Fruit fly (Drosophila melanogaster) whole organism, wandering third instar larva: ENCODE results near the gene CG33093.

Source experiments
- CG32264 ChIP-seq: fragments of 200-800 bp; sonication (Bioruptor generic); optimal IDR thresholded peaks from 2 replicates; lab custom pipeline; 2016; ENCODE audit warnings: missing biosample characterization, missing genetic modification characterization
- CG9705 ChIP-seq: fragments of 200-800 bp; sonication (Bioruptor generic); optimal IDR thresholded peaks from 2 replicates; lab custom pipeline; 2018; ENCODE audit warnings: missing biosample characterization, mild to moderate bottlenecking, missing genetic modification characterization
- GATAd ChIP-seq: sonication (Bioruptor generic); optimal IDR thresholded peaks from 2 replicates; lab custom pipeline; 2016; ENCODE audit warnings: missing biosample characterization, missing genetic modification characterization
- HLH106 ChIP-seq: fragments of 200-800 bp; optimal IDR thresholded peaks from 3 replicates; lab custom pipeline; 2019; ENCODE audit warnings: missing biosample characterization, mild to moderate bottlenecking, missing genetic modification characterization, moderate library complexity
- Hnf4 ChIP-seq: fragments of 200-800 bp; sonication (Bioruptor generic); optimal IDR thresholded peaks from 2 replicates; lab custom pipeline; 2016; ENCODE audit warnings: missing biosample characterization, mild to moderate bottlenecking, missing genetic modification characterization
- Hr78 ChIP-seq: fragments of >200 bp; optimal IDR thresholded peaks from 2 replicates; lab custom pipeline; 2017; ENCODE audit warnings: missing biosample characterization, missing genetic modification characterization
- Hr83 ChIP-seq: fragments of 200-300 bp; sonication (Bioruptor generic); optimal IDR thresholded peaks from 2 replicates; lab custom pipeline; 2016; ENCODE audit warnings: missing biosample characterization, mild to moderate bottlenecking, missing genetic modification characterization, moderate library complexity; ENCODE audit not compliant: poor library complexity, severe bottlenecking
- Jra ChIP-seq: sonication (Bioruptor generic); optimal IDR thresholded peaks from 2 replicates; lab custom pipeline; 2016; ENCODE audit warnings: missing biosample characterization, missing genetic modification characterization
- Mio ChIP-seq: sonication (Bioruptor generic); optimal IDR thresholded peaks from 2 replicates; lab custom pipeline; 2016; ENCODE audit warnings: missing biosample characterization, missing genetic modification characterization
- Myc ChIP-seq: fragments of >200 bp; optimal IDR thresholded peaks from 2 replicates; lab custom pipeline; 2017
- OdsH ChIP-seq: fragments of 200-800 bp; sonication (Bioruptor generic); optimal IDR thresholded peaks from 2 replicates; lab custom pipeline; 2016; ENCODE audit warnings: missing biosample characterization, mild to moderate bottlenecking, missing genetic modification characterization
- Rel ChIP-seq, 2 experiments: fragments of 200-800 bp; sonication (Bioruptor generic) in 1 of 2; optimal IDR thresholded peaks; 2 replicates in 1 of 2; 3 replicates in 1 of 2; lab custom pipeline; 2016 to 2019; ENCODE audit warnings: mild to moderate bottlenecking in 2 of 2, missing biosample characterization in 2 of 2, missing genetic modification characterization in 2 of 2, moderate library complexity in 1 of 2
- Sp1 ChIP-seq: fragments of 200-800 bp; sonication (Bioruptor generic); optimal IDR thresholded peaks from 3 replicates; lab custom pipeline; 2019; ENCODE audit warnings: missing biosample characterization, mild to moderate bottlenecking, missing genetic modification characterization, moderate library complexity
- brk ChIP-seq: fragments of 200-800 bp; sonication (Bioruptor generic); optimal IDR thresholded peaks from 2 replicates; lab custom pipeline; 2016; ENCODE audit warnings: missing biosample characterization, mild to moderate bottlenecking, missing genetic modification characterization
- dl ChIP-seq, 2 experiments: fragments of 175-275, 200-275 bp in 1 of 2; fragments of 200-275 bp in 1 of 2; sonication (Bioruptor generic); optimal IDR thresholded peaks; lab custom pipeline; 2018; ENCODE audit warnings: mild to moderate bottlenecking in 2 of 2, missing biosample characterization in 2 of 2, missing genetic modification characterization in 2 of 2, moderate library complexity in 2 of 2; ENCODE audit not compliant: partially characterized antibody in 2 of 2, insufficient read depth in 1 of 2
- dsf ChIP-seq: sonication (Bioruptor generic); optimal IDR thresholded peaks from 2 replicates; lab custom pipeline; 2016; ENCODE audit warnings: missing biosample characterization, missing genetic modification characterization, borderline replicate concordance
- ey ChIP-seq: fragments of 200-800 bp; sonication (Bioruptor generic); optimal IDR thresholded peaks from 2 replicates; lab custom pipeline; 2016; ENCODE audit warnings: missing biosample characterization, missing genetic modification characterization
- foxo ChIP-seq, 2 experiments: fragments of 200-800 bp; sonication (Bioruptor generic); optimal IDR thresholded peaks; 2 replicates in 1 of 2; 3 replicates in 1 of 2; lab custom pipeline; 2016 to 2017; ENCODE audit warnings: missing biosample characterization in 2 of 2, missing genetic modification characterization in 2 of 2
- fru ChIP-seq: fragments of 200-800 bp; sonication (Bioruptor generic); optimal IDR thresholded peaks from 3 replicates; lab custom pipeline; 2016; ENCODE audit warnings: missing biosample characterization, mild to moderate bottlenecking, missing genetic modification characterization
- h ChIP-seq: fragments of 200-800 bp; sonication (Bioruptor generic); optimal IDR thresholded peaks from 3 replicates; lab custom pipeline; 2016; ENCODE audit warnings: missing biosample characterization, mild to moderate bottlenecking, missing genetic modification characterization
- lola ChIP-seq: fragments of >200 bp; optimal IDR thresholded peaks from 2 replicates; lab custom pipeline; 2017; ENCODE audit warnings: missing biosample characterization, missing genetic modification characterization
- pan ChIP-seq: fragments of >200 bp; optimal IDR thresholded peaks from 2 replicates; lab custom pipeline; 2017
- rgr ChIP-seq: fragments of 200-800 bp; sonication (Bioruptor generic); optimal IDR thresholded peaks from 3 replicates; lab custom pipeline; 2016; ENCODE audit warnings: missing biosample characterization, mild to moderate bottlenecking, missing genetic modification characterization
- sage ChIP-seq: fragments of 200-800 bp; sonication (Bioruptor generic); optimal IDR thresholded peaks from 2 replicates; lab custom pipeline; 2016; ENCODE audit warnings: missing biosample characterization, mild to moderate bottlenecking, missing genetic modification characterization
- sv ChIP-seq: fragments of 200-800 bp; sonication (Bioruptor generic); optimal IDR thresholded peaks from 3 replicates; lab custom pipeline; 2016; ENCODE audit warnings: missing biosample characterization, missing genetic modification characterization
- usp ChIP-seq: fragments of >200 bp; optimal IDR thresholded peaks from 2 replicates; lab custom pipeline; 2017; ENCODE audit warnings: missing biosample characterization, missing genetic modification characterization
- woc ChIP-seq: sonication (Bioruptor generic); optimal IDR thresholded peaks from 2 replicates; lab custom pipeline; 2016; ENCODE audit warnings: missing biosample characterization, mild to moderate bottlenecking, missing genetic modification characterization

The CG33093 gene

DNA sequence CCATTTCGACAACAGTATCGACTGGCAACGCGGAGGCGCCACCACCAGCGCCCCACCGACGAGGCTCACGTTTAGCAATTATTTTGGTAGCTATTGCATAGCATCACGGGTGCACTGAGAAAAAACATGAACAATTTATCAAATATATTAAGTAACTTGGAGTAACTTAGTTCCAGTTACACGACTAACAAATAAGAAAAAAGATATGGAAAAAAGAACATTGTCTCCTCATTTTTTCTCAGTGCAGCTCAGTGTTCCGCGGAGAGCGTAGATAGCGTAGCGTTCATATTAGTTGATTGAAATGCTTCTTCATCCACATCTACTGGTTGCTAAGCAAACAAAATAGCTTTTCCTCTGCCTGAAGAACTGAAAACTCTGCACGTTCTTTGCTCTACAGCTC, 16.3 kb downstream of the CG33093 start:
- TF ChIP-seq dsf (no peak), foxo (GFP tag; optimal IDR thresholded peaks at IDR 0.05; lab: Kevin White, UChicago) (peak in 1 of 2 experiments; percentile 5)
- TF ChIP-seq, all 38 proteins: peak for 1

DNA sequence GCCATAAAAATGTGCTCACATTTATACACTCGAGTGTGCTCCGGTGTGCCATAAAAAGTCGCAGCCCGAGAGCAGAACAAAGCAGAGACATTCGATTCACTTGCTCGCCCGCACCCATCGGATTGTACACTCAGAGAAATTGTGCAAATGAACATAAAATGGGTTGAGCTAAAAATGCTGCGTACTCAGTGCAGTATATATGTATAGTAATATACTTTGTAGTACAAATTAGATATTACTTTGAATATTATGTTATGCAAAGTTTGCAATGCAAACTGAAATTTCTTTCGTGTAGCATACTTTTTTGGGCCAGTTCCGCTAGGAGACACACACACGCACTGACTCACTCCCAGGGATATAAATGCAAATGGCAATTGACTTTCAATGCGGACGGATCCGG, 28.1 kb downstream of the CG33093 start:
- no peak for TF ChIP-seq dsf
- no peak for TF ChIP-seq ey (GFP tag; lab: Kevin White, UChicago)
- no peak for TF ChIP-seq CG9705 (GFP tag; lab: Kevin White, UChicago)
- no peak for TF ChIP-seq sv (GFP tag; lab: Kevin White, UChicago)
- TF ChIP-seq CG32264 (GFP tag; lab: Kevin White, UChicago): no peak
- no peak for TF ChIP-seq Sp1 (GFP tag; lab: Kevin White, UChicago)
- TF ChIP-seq Myc (lab: Kevin White, UChicago): no peak
- TF ChIP-seq GATAd: no peak
- no peak for TF ChIP-seq OdsH (GFP tag; lab: Kevin White, UChicago)
- TF ChIP-seq Hr78 (GFP tag; lab: Kevin White, UChicago): no peak
- no peak for TF ChIP-seq Rel (GFP tag; optimal IDR thresholded peaks at IDR 0.05; lab: Kevin White, UChicago)
- no peak for TF ChIP-seq Rel (tag; optimal IDR thresholded peaks at IDR 0.05; lab: Kevin White, UChicago)
- no peak for TF ChIP-seq woc (GFP tag; lab: Kevin White, UChicago)
- TF ChIP-seq lola (GFP tag; lab: Kevin White, UChicago): no peak
- no peak for TF ChIP-seq h (GFP tag; lab: Kevin White, UChicago)

DNA sequence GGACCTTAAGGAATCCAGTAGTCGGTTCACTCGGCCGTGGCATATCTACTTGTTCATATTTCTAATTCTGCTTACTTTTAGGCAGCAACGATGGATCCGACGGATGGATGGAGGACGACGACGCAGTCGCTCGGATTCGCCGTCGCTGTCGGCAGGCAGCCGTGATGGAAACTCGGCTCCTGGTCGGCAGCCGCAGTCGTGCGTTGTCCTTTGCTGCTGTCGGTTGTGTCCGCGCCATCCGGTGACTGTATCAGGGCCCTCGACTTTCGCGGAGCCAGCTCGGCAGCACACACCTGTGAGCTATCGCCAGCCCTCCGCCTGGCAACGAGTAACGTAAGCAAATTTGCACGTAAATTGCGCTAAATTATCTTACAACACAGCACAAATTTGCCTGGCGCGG, 34.7 kb downstream of the CG33093 start, which contains the start of gene Octbeta1R:
TSS of gene Octbeta1R (plus strand) at position 191 of the 400 bp plus-strand sequence.
- TF ChIP-seq sv (GFP tag; lab: Kevin White, UChicago) (no peak), woc (GFP tag; lab: Kevin White, UChicago) (no peak), Mio (GFP tag; lab: Kevin White, UChicago) (no peak), dl (GFP tag; optimal IDR thresholded peaks at IDR 0.05; lab: Kevin White, UChicago; ENCODE audit: insufficient read depth in 1 of 2, partially characterized antibody in 2 of 2) (no peak), Hr83 (no peak), lola (GFP tag; lab: Kevin White, UChicago) (no peak), brk (GFP tag; lab: Kevin White, UChicago) (no peak), HLH106 (tag; lab: Kevin White, UChicago) (no peak), Hr78 (GFP tag; lab: Kevin White, UChicago) (no peak), pan (no peak)

DNA sequence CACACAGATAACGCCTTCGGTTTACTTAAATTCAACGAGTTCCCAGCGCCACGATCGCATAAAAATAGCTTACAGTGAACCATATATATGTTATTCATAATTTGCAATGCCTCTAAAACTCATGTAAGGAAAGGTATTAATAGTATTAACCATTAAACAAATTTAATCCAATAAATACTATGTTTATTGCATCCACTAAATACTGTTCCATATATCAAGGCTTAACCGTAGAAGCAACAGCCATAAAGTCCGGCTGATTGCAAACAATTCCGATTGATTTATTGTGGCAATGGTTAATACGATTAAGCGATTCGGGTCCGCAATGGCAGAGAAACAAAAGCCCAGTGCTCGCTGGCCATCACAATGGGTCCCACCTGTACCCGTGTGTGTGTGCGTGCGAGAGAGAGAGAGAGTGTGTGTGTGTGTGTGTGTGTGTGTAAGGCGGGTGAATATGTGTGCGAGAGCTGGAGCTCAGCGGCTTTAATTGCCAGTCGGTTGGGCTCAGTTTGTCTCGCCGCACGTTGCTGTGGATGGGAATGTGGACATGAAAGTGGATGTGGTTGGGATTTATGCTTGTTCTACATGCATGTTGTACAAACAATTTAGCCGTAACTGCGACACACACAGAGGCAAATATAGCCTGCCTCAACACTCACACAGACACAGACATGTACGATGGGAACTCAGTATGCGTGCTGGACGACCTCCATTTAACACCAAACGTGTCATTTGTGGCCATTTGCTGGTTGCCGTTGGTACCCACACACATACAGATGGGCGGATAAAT, 37.0 kb downstream of the CG33093 start:
- TF ChIP-seq fru (GFP tag; lab: Kevin White, UChicago): peak; percentile 82
- peak; percentile 2 for TF ChIP-seq h (GFP tag; lab: Kevin White, UChicago)
- no peak for TF ChIP-seq rgr (GFP tag; lab: Kevin White, UChicago)

DNA sequence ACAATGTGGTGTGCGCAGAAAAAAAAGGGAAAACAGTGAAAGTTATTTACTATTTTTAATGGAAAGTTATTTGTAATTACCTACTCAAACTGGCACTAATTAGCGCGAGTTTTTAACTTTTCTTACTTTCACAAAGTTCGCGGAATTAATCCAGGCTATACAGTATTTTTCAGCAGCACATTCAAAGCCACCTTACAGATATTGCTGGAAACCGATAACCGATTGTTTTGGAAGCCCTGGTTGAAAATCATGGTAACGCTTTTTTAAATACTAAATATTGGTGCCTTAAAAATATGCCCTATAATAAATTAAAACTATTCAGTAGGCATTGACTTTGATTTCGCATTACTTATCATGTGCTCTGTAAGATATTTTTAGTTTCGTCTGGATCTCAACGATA, 39.0 kb downstream of the CG33093 start, which contains the start of gene tHMG2:
TSS of gene tHMG2 (plus strand) at position 187 of the 400 bp plus-strand sequence.
- TF ChIP-seq lola (GFP tag; lab: Kevin White, UChicago) (no peak), rgr (GFP tag; lab: Kevin White, UChicago) (no peak), sage (GFP tag; lab: Kevin White, UChicago) (no peak), woc (GFP tag; lab: Kevin White, UChicago) (no peak), usp (no peak), fru (GFP tag; lab: Kevin White, UChicago) (no peak), Sp1 (GFP tag; lab: Kevin White, UChicago) (no peak), Hnf4 (GFP tag; lab: Kevin White, UChicago) (no peak), Jra (GFP tag; lab: Kevin White, UChicago) (no peak)
